Fruit fly (Drosophila melanogaster): ENCODE results near the gene Srlp.
"Not testable (repeated sequence)": the region's sequence is repeated elsewhere in the genome, so short reads cannot be mapped to it uniquely, and the experiment has no call there.

The Srlp gene

dm6 chr3R:12467675-12468074, 33.8 kb downstream of the Srlp start, which contains the start of gene Hsp70Ba:
TSS of gene Hsp70Ba (minus strand) at chr3R:12467776.
- not testable (repeated sequence) for TF ChIP-seq spab, Sox102F, CG10631 (GFP tag; optimal IDR thresholded peaks at IDR 0.05)

DNA sequence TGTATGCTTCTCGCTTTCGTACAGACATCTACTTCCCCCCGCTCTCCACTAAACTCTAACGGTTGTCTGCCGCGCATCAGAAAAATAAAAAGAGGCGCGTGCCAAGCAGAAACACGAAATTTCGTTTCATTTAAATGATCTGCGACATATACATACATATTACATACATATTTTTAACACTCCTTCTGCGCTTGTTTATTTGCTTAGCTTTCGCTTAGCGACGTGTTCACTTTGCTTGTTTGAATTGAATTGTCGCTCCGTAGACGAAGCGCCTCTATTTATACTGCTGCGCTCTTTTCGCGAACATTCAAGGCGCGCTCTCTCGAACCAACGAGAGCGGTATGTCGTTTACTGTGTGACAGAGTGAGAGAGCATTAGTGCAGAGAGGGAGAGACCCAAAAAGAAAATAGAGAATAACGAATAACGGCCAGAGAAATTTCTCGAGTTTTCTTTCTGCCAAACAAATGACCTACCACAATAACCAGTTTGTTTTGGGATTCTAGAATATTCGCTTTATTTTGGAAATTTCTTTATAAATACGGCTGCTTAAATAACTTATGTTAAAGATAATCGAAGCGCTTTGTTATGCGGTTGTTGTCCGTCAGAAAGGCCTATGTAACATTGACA, 43.5 kb downstream of the Srlp start:
- TF ChIP-seq CG6808 (GFP tag; optimal IDR thresholded peaks at IDR 0.05) = peak; percentile 1
- TF ChIP-seq ss (GFP tag; optimal IDR thresholded peaks at IDR 0.05) = peak in 1 of 2 experiments; percentile 17
- TF ChIP-seq fkh (GFP tag; optimal IDR thresholded peaks at IDR 0.05) = peak; percentile 60
